Worm (Caenorhabditis elegans) whole organism, early embryonic: Measurements from ENCODE around the gene ZC204.17.

ENCODE experiments used
- B0310.2 ChIP-seq: sonication (generic microtip); optimal IDR thresholded peaks from 2 replicates; lab custom pipeline; 2016; ENCODE audit warnings: mild to moderate bottlenecking, missing genetic modification characterization, missing compliant biosample characterization
- F13C5.2 ChIP-seq: sonication (generic microtip); optimal IDR thresholded peaks from 2 replicates; lab custom pipeline; 2017; ENCODE audit warnings: mild to moderate bottlenecking, missing genetic modification characterization, inconsistent platforms, missing compliant biosample characterization
- aly-1 ChIP-seq: sonication (generic microtip); optimal IDR thresholded peaks from 2 replicates; lab custom pipeline; 2016; ENCODE audit warnings: missing genetic modification characterization, missing compliant biosample characterization
- ama-1 ChIP-seq: fragments of 150-350 bp; optimal IDR thresholded peaks from 2 replicates; lab custom pipeline; 2014
- ceh-13 ChIP-seq: fragments of 200-800 bp; sonication (Bioruptor generic); optimal IDR thresholded peaks from 2 replicates; lab custom pipeline; 2018; ENCODE audit warnings: mild to moderate bottlenecking, missing genetic modification characterization, missing compliant biosample characterization
- ceh-36 ChIP-seq: sonication (generic microtip); optimal IDR thresholded peaks from 2 replicates; lab custom pipeline; 2016; ENCODE audit warnings: missing genetic modification characterization, inconsistent platforms, missing compliant biosample characterization
- ets-7 ChIP-seq: sonication (generic microtip); optimal IDR thresholded peaks from 2 replicates; lab custom pipeline; 2016; ENCODE audit warnings: missing genotype, missing genetic modification characterization, missing compliant biosample characterization
- flt-1 ChIP-seq: fragments of 200-800 bp; sonication (Bioruptor generic); IDR thresholded peaks from 2 replicates; pipeline ENCODE4 v1.3.6; 2022; ENCODE audit warnings: missing genetic modification characterization, missing compliant biosample characterization
- hmbx-1 ChIP-seq: sonication (generic microtip); optimal IDR thresholded peaks from 2 replicates; lab custom pipeline; 2016; ENCODE audit warnings: mild to moderate bottlenecking, missing genetic modification characterization, missing compliant biosample characterization
- hmg-4 ChIP-seq: fragments of 200-800 bp; sonication (Bioruptor generic); optimal IDR thresholded peaks from 2 replicates; lab custom pipeline; 2018; ENCODE audit warnings: mild to moderate bottlenecking, missing genetic modification characterization, missing compliant biosample characterization
- hnd-1 ChIP-seq: sonication (generic microtip); optimal IDR thresholded peaks from 2 replicates; lab custom pipeline; 2016; ENCODE audit warnings: missing genetic modification characterization, missing compliant biosample characterization
- pes-1 ChIP-seq: fragments of 200-800 bp; sonication (Bioruptor generic); IDR thresholded peaks from 2 replicates; pipeline ENCODE4 v1.3.6; 2022; ENCODE audit warnings: missing genetic modification reagents, missing genetic modification characterization, missing compliant biosample characterization
- scrt-1 ChIP-seq: fragments of 200-800 bp; sonication (Bioruptor generic); IDR thresholded peaks from 2 replicates; pipeline ENCODE4 v1.3.6; 2022; ENCODE audit warnings: missing genetic modification characterization, missing compliant biosample characterization
- sea-1 ChIP-seq: fragments of 200-800 bp; sonication (Bioruptor generic); conservative IDR thresholded peaks from 2 replicates; pipeline ENCODE4 v1.3.6; 2022; ENCODE audit warnings: missing genetic modification characterization, missing compliant biosample characterization
- tbx-11 ChIP-seq: fragments of 200-800 bp; sonication (Bioruptor generic); IDR thresholded peaks from 2 replicates; pipeline ENCODE4 v1.3.6; 2022; ENCODE audit warnings: missing genetic modification characterization, missing compliant biosample characterization
- tbx-37 ChIP-seq: fragments of 200-800 bp; sonication (Bioruptor generic); conservative IDR thresholded peaks from 2 replicates; pipeline ENCODE4 v1.3.6; 2022; ENCODE audit warnings: missing genetic modification reagents, missing genetic modification characterization, missing compliant biosample characterization
- tra-4 ChIP-seq: sonication (generic microtip); optimal IDR thresholded peaks from 2 replicates; lab custom pipeline; 2017; ENCODE audit warnings: missing genetic modification characterization, missing compliant biosample characterization

Gene ZC204.17

ce11 chrII:1621795-1622194 lies 24.3 kb downstream of the ZC204.17 start:
- TF ChIP-seq aly-1 (tag; lab: Kevin White, UChicago) (no peak), ceh-36 (no peak), hnd-1 (no peak), flt-1 (GFP tag; lab: Robert Waterston, UW) (no peak), tra-4 (tag; lab: Kevin White, UChicago) (no peak), ama-1 (lab: Kevin White, UChicago) (no peak), hmg-4 (GFP tag; lab: Kevin White, UChicago) (no peak), sea-1 (GFP tag; lab: Robert Waterston, UW) (no peak), ets-7 (tag; lab: Kevin White, UChicago) (no peak), scrt-1 (GFP tag; lab: Robert Waterston, UW) (no peak), tbx-37 (GFP tag; lab: Robert Waterston, UW) (no peak), hmbx-1 (tag; lab: Kevin White, UChicago) (no peak)

DNA sequence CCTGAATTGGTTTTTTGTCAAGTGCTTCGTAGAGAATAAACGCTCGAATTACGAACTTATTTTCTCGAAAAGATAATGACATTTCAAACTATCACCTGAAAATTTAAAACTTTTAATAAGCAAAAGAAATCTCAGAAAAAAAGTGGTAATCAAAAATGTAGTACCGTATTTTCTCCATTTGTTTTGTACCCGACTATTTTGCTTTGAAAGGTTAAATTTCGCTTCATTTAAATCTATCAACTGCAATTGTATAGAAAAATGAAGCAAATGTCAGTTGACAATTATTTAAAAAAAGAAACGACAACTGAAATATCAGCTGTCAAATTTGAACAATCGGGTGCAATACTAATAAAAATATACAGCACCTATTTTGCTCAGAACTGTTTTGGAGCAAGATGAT lies 24.9 kb downstream of the ZC204.17 start, which contains the start of gene fbxa-158:
Gene fbxa-158 (minus strand): TSS at position 101 of the 400 bp plus-strand sequence.
- TF ChIP-seq ceh-36: no peak

DNA sequence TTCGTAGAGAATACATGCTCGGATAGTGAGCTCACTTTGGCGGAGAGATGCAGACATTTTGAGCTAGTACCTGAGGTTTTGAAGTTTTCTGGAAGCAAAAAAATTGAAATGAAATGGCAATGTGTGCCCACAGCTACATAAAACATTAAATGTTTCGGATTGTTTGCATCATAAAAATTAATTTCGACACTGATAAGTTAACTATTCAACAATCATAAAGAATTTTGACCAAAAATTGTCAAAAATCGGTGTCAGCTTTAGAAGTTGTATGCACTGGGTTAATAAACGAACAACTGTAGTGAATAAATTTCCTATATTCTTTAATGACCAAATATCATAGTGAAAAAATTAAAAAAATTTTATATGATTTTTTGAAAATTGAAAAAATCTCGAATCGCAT lies 27.2 kb downstream of the ZC204.17 start, which contains the start of gene fbxa-166:
Gene fbxa-166 (minus strand): TSS at position 101 of the 400 bp plus-strand sequence.
- TF ChIP-seq scrt-1 (GFP tag; lab: Robert Waterston, UW): no peak
- TF ChIP-seq B0310.2 (tag; lab: Kevin White, UChicago): no peak
- no peak for TF ChIP-seq ets-7 (tag; lab: Kevin White, UChicago)
- TF ChIP-seq aly-1 (tag; lab: Kevin White, UChicago): no peak
- TF ChIP-seq hnd-1: no peak
- TF ChIP-seq tbx-11 (GFP tag; lab: Robert Waterston, UW): no peak
- TF ChIP-seq ceh-13: no peak
- no peak for TF ChIP-seq pes-1 (GFP tag; lab: Robert Waterston, UW)
- TF ChIP-seq tbx-37 (GFP tag; lab: Robert Waterston, UW): no peak

- TF ChIP-seq hnd-1 (no peak), aly-1 (tag; lab: Kevin White, UChicago) (no peak), ets-7 (tag; lab: Kevin White, UChicago) (no peak), pes-1 (GFP tag; lab: Robert Waterston, UW) (no peak)
Observed at ce11 chrII:1616382-1616781, 29.7 kb downstream of the ZC204.17 start, which contains the start of gene fbxa-165. fbxa-165 (minus strand) TSS chrII:1616482.

- TF ChIP-seq hnd-1 (no peak), tra-4 (tag; lab: Kevin White, UChicago) (no peak)
Observed at ce11 chrII:1613972-1614371, 32.1 kb downstream of the ZC204.17 start, which contains the start of gene fbxa-164. fbxa-164 (minus strand) TSS chrII:1614072.

- TF ChIP-seq aly-1 (tag; lab: Kevin White, UChicago) (no peak), scrt-1 (GFP tag; lab: Robert Waterston, UW) (no peak), sea-1 (GFP tag; lab: Robert Waterston, UW) (no peak), tra-4 (tag; lab: Kevin White, UChicago) (no peak), ets-7 (tag; lab: Kevin White, UChicago) (no peak), hnd-1 (no peak), pes-1 (GFP tag; lab: Robert Waterston, UW) (no peak), tbx-11 (GFP tag; lab: Robert Waterston, UW) (no peak), ama-1 (lab: Kevin White, UChicago) (no peak)
Observed at ce11 chrII:1610630-1611029, 35.5 kb downstream of the ZC204.17 start, which contains the start of gene fbxa-163. fbxa-163 (minus strand) TSS chrII:1610730.

- no peak for TF ChIP-seq ceh-13
- no peak for TF ChIP-seq flt-1 (GFP tag; lab: Robert Waterston, UW)
- TF ChIP-seq ceh-36: no peak
- TF ChIP-seq ets-7 (tag; lab: Kevin White, UChicago): no peak
- no peak for TF ChIP-seq tbx-37 (GFP tag; lab: Robert Waterston, UW)
- no peak for TF ChIP-seq tra-4 (tag; lab: Kevin White, UChicago)
- no peak for TF ChIP-seq scrt-1 (GFP tag; lab: Robert Waterston, UW)
- TF ChIP-seq pes-1 (GFP tag; lab: Robert Waterston, UW): no peak
Observed at ce11 chrII:1608915-1609314, 37.2 kb downstream of the ZC204.17 start.

DNA sequence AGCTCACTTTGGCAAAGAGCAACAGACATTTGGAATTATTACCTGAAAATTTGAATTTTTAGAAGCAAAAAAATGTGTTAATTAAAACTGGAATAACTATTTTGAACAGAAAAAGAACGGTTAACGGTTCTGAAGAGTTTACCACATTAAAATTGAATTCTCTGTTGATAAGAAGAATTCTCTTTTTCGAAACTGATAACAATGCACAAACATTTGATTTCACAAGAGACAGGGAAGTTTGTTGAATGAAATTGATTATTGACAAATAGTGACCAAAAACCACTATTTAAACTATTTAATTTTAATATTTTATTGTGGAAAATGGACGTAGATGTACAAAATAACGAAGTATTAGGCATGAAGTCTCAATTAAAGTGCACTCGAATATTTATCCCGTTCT lies 38.5 kb downstream of the ZC204.17 start:
- TF ChIP-seq pes-1 (GFP tag; lab: Robert Waterston, UW): no peak
- TF ChIP-seq B0310.2 (tag; lab: Kevin White, UChicago): no peak
- TF ChIP-seq scrt-1 (GFP tag; lab: Robert Waterston, UW): no peak
- TF ChIP-seq hmg-4 (GFP tag; lab: Kevin White, UChicago): no peak
- TF ChIP-seq flt-1 (GFP tag; lab: Robert Waterston, UW): no peak
- no peak for TF ChIP-seq sea-1 (GFP tag; lab: Robert Waterston, UW)
- no peak for TF ChIP-seq hmbx-1 (tag; lab: Kevin White, UChicago)
- no peak for TF ChIP-seq F13C5.2 (tag; lab: Kevin White, UChicago)
- TF ChIP-seq tbx-37 (GFP tag; lab: Robert Waterston, UW): no peak
- TF ChIP-seq aly-1 (tag; lab: Kevin White, UChicago): no peak
- TF ChIP-seq ets-7 (tag; lab: Kevin White, UChicago): no peak

- TF ChIP-seq hmg-4 (GFP tag; lab: Kevin White, UChicago): no peak
- TF ChIP-seq tbx-11 (GFP tag; lab: Robert Waterston, UW): no peak
- TF ChIP-seq hnd-1: no peak
- no peak for TF ChIP-seq tbx-37 (GFP tag; lab: Robert Waterston, UW)
- no peak for TF ChIP-seq ama-1 (lab: Kevin White, UChicago)
- TF ChIP-seq flt-1 (GFP tag; lab: Robert Waterston, UW): no peak
- TF ChIP-seq F13C5.2 (tag; lab: Kevin White, UChicago): no peak
- TF ChIP-seq scrt-1 (GFP tag; lab: Robert Waterston, UW): no peak
- TF ChIP-seq tra-4 (tag; lab: Kevin White, UChicago): no peak
- no peak for TF ChIP-seq B0310.2 (tag; lab: Kevin White, UChicago)
- no peak for TF ChIP-seq ets-7 (tag; lab: Kevin White, UChicago)
- no peak for TF ChIP-seq hmbx-1 (tag; lab: Kevin White, UChicago)
- TF ChIP-seq ceh-13: no peak
- TF ChIP-seq aly-1 (tag; lab: Kevin White, UChicago): no peak
- no peak for TF ChIP-seq ceh-36
- TF ChIP-seq sea-1 (GFP tag; lab: Robert Waterston, UW): no peak
- no peak for TF ChIP-seq pes-1 (GFP tag; lab: Robert Waterston, UW)
Observed at ce11 chrII:1606079-1606478, 40.0 kb downstream of the ZC204.17 start, which contains the start of gene bath-33. bath-33 (minus strand) TSS chrII:1606179.
